Fruit fly (Drosophila melanogaster): ENCODE data around the gene CG9386.

Gene CG9386

DNA sequence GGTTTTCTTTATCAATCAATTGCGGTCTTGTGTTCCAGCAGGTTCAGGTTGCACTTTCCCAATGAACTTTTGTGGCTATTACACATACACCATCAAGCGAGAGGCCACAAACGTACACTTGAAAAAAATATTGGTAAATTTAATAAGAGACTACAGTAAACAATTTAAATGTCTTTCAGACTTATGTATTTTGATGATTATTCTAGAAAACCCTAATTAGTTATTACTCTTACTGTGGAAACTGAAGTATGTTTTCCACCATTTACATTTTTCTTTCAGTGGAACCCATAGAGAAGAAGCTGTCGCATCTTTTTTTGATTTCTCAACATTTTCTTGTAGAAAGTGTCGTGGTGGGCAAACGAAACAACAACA is 21.1 kb downstream of the CG9386 start (continued):
- TF ChIP-seq CG12391 (tag; optimal IDR thresholded peaks at IDR 0.05) (peak; percentile 95), CG17912 (GFP tag; optimal IDR thresholded peaks at IDR 0.05) (peak; percentile 58), CG13775 (GFP tag; optimal IDR thresholded peaks at IDR 0.05) (peak; percentile 83), nom (GFP tag; optimal IDR thresholded peaks at IDR 0.05) (no peak), inv (GFP tag; IDR thresholded peaks at IDR 0.05; ENCODE audit: partially characterized antibody) (no peak), Deaf1 (tag; optimal IDR thresholded peaks at IDR 0.05) (no peak), CG7745 (tag; optimal IDR thresholded peaks at IDR 0.05) (no peak), pzg (GFP tag; optimal IDR thresholded peaks at IDR 0.05) (no peak), Blimp-1 (GFP tag; optimal IDR thresholded peaks at IDR 0.05) (peak; percentile 96), ara (GFP tag; IDR thresholded peaks at IDR 0.05) (peak; percentile 93), Chrac-16 (GFP tag; optimal IDR thresholded peaks at IDR 0.05) (peak; percentile 83), CG6654 (GFP tag; optimal IDR thresholded peaks at IDR 0.05) (peak; percentile 77), YL-1 (GFP tag; optimal IDR thresholded peaks at IDR 0.05) (peak; percentile 70), CG4617 (GFP tag; optimal IDR thresholded peaks at IDR 0.05; ENCODE audit: borderline replicate concordance) (peak; percentile 55), CG7839 (tag; optimal IDR thresholded peaks at IDR 0.05) (peak; percentile 95), CG6689 (GFP tag; IDR thresholded peaks at IDR 0.05) (peak; percentile 91), fd96Cb (tag; optimal IDR thresholded peaks at IDR 0.05) (peak; percentile 96), ERR (GFP tag; optimal IDR thresholded peaks at IDR 0.05) (peak; percentile 56), nau (GFP tag; optimal IDR thresholded peaks at IDR 0.05) (peak; percentile 82), lola (GFP tag; optimal IDR thresholded peaks at IDR 0.05) (peak in 1 of 3 experiments; percentile 89), sd (tag; optimal IDR thresholded peaks at IDR 0.05) (peak; percentile 38), az2 (GFP tag; optimal IDR thresholded peaks at IDR 0.05) (peak; percentile 96), ap (GFP tag; IDR thresholded peaks at IDR 0.05) (peak; percentile 90), stwl (tag; optimal IDR thresholded peaks at IDR 0.05) (no peak), D19A (tag; optimal IDR thresholded peaks at IDR 0.05) (peak; percentile 91), ac (GFP tag; optimal IDR thresholded peaks at IDR 0.05) (peak; percentile 2), gce (GFP tag; IDR thresholded peaks at IDR 0.05) (peak; percentile 94), CrebB (tag; optimal IDR thresholded peaks at IDR 0.05) (peak; percentile 89), Lpt (GFP tag; optimal IDR thresholded peaks at IDR 0.05) (no peak), Dfd (GFP tag; optimal IDR thresholded peaks at IDR 0.05) (no peak), CG12942 (GFP tag; optimal IDR thresholded peaks at IDR 0.05) (peak; percentile 90), scrt (GFP tag; optimal IDR thresholded peaks at IDR 0.05) (peak; percentile 81), org-1 (GFP tag; optimal IDR thresholded peaks at IDR 0.05) (peak; percentile 84), crp (GFP tag; optimal IDR thresholded peaks at IDR 0.05) (peak in 1 of 2 experiments; percentile 46), vvl (GFP tag; IDR thresholded peaks at IDR 0.05) (peak; percentile 97), CG17186 (GFP tag; optimal IDR thresholded peaks at IDR 0.05) (peak; percentile 73), Dp (GFP tag; optimal IDR thresholded peaks at IDR 0.05) (no peak), CG32772 (GFP tag; IDR thresholded peaks at IDR 0.05) (peak; percentile 93), Kr (GFP tag; optimal IDR thresholded peaks at IDR 0.05) (no peak), CG8281 (tag; optimal IDR thresholded peaks at IDR 0.05) (peak; percentile 70), CG18262 (tag; optimal IDR thresholded peaks at IDR 0.05) (peak; percentile 95), CG4360 (GFP tag; IDR thresholded peaks at IDR 0.05) (no peak), ato (GFP tag; IDR thresholded peaks at IDR 0.05; ENCODE audit: partially characterized antibody) (no peak), lilli (GFP tag; optimal IDR thresholded peaks at IDR 0.05) (peak; percentile 88), CG11398 (GFP tag; optimal IDR thresholded peaks at IDR 0.05) (peak; percentile 94), mirr (GFP tag; optimal IDR thresholded peaks at IDR 0.05) (no peak), NC2α (GFP tag; optimal IDR thresholded peaks at IDR 0.05) (peak; percentile 86), exex (tag; optimal IDR thresholded peaks at IDR 0.05) (no peak), Neu2 (GFP tag; optimal IDR thresholded peaks at IDR 0.05; ENCODE audit: borderline replicate concordance) (peak; percentile 4), Hr3 (GFP tag; optimal IDR thresholded peaks at IDR 0.05) (peak; percentile 92)

All from whole organism, embryonic.